Worm (Caenorhabditis elegans): ENCODE results near the gene rom-3.

The rom-3 gene

ce11 chrIV:16921999-16922398 lies 48.3 kb downstream of the rom-3 start:
- no peak for TF ChIP-seq flt-1 (GFP tag; IDR thresholded peaks at IDR 0.05)
- no peak for TF ChIP-seq ets-7 (tag; optimal IDR thresholded peaks at IDR 0.05)
- no peak for TF ChIP-seq hmbx-1 (tag; optimal IDR thresholded peaks at IDR 0.05)
- TF ChIP-seq ceh-13 (GFP tag; optimal IDR thresholded peaks at IDR 0.05) = no peak
- no peak for TF ChIP-seq sea-1 (GFP tag; conservative IDR thresholded peaks at IDR 0.05)
- no peak for TF ChIP-seq B0310.2 (tag; optimal IDR thresholded peaks at IDR 0.05)
- TF ChIP-seq F13C5.2 (tag; optimal IDR thresholded peaks at IDR 0.05) = no peak
- no peak for TF ChIP-seq scrt-1 (GFP tag; IDR thresholded peaks at IDR 0.05)

- TF ChIP-seq ceh-13 (GFP tag; optimal IDR thresholded peaks at IDR 0.05) (no peak), tbx-37 (GFP tag; conservative IDR thresholded peaks at IDR 0.05) (no peak), hmbx-1 (tag; optimal IDR thresholded peaks at IDR 0.05) (no peak), ceh-36 (tag; optimal IDR thresholded peaks at IDR 0.05) (no peak), B0310.2 (tag; optimal IDR thresholded peaks at IDR 0.05) (no peak), ama-1 (optimal IDR thresholded peaks at IDR 0.05) (no peak), aly-1 (tag; optimal IDR thresholded peaks at IDR 0.05) (no peak), F13C5.2 (tag; optimal IDR thresholded peaks at IDR 0.05) (no peak), sea-1 (GFP tag; conservative IDR thresholded peaks at IDR 0.05) (no peak), pes-1 (GFP tag; IDR thresholded peaks at IDR 0.05) (no peak), flt-1 (GFP tag; IDR thresholded peaks at IDR 0.05) (no peak), tbx-11 (GFP tag; IDR thresholded peaks at IDR 0.05) (no peak), ets-7 (tag; optimal IDR thresholded peaks at IDR 0.05) (no peak), hmg-4 (GFP tag; optimal IDR thresholded peaks at IDR 0.05) (no peak), scrt-1 (GFP tag; IDR thresholded peaks at IDR 0.05) (no peak), tra-4 (tag; optimal IDR thresholded peaks at IDR 0.05) (no peak), hnd-1 (tag; optimal IDR thresholded peaks at IDR 0.05) (no peak)
These were observed 50.2 kb downstream of the rom-3 start, which contains the start of gene nep-23 for ce11 chrIV:16920041-16920440. TSS of gene nep-23 (plus strand) at chrIV:16920341.

- TF ChIP-seq F13C5.2 (tag; optimal IDR thresholded peaks at IDR 0.05) (no peak), scrt-1 (GFP tag; IDR thresholded peaks at IDR 0.05) (no peak), ceh-36 (tag; optimal IDR thresholded peaks at IDR 0.05) (no peak), ets-7 (tag; optimal IDR thresholded peaks at IDR 0.05) (no peak), tbx-37 (GFP tag; conservative IDR thresholded peaks at IDR 0.05) (no peak), ama-1 (optimal IDR thresholded peaks at IDR 0.05) (no peak), ceh-13 (GFP tag; optimal IDR thresholded peaks at IDR 0.05) (no peak), tra-4 (tag; optimal IDR thresholded peaks at IDR 0.05) (no peak), hnd-1 (tag; optimal IDR thresholded peaks at IDR 0.05) (no peak), tbx-11 (GFP tag; IDR thresholded peaks at IDR 0.05) (no peak), hmg-4 (GFP tag; optimal IDR thresholded peaks at IDR 0.05) (no peak), aly-1 (tag; optimal IDR thresholded peaks at IDR 0.05) (no peak), sea-1 (GFP tag; conservative IDR thresholded peaks at IDR 0.05) (no peak), hmbx-1 (tag; optimal IDR thresholded peaks at IDR 0.05) (no peak), flt-1 (GFP tag; IDR thresholded peaks at IDR 0.05) (no peak), B0310.2 (tag; optimal IDR thresholded peaks at IDR 0.05) (no peak)
These were observed 51.0 kb downstream of the rom-3 start, which contains the start of the genes Y116A8C.470 and Y116A8C.463 for ce11 chrIV:16919212-16919775. TSS of gene Y116A8C.470 (minus strand) at chrIV:16919312. TSS of gene Y116A8C.463 (plus strand) at chrIV:16919725.

- TF ChIP-seq tra-4 (tag; optimal IDR thresholded peaks at IDR 0.05) (no peak), scrt-1 (GFP tag; IDR thresholded peaks at IDR 0.05) (no peak), ets-7 (tag; optimal IDR thresholded peaks at IDR 0.05) (no peak), aly-1 (tag; optimal IDR thresholded peaks at IDR 0.05) (no peak), pes-1 (GFP tag; IDR thresholded peaks at IDR 0.05) (no peak), hmbx-1 (tag; optimal IDR thresholded peaks at IDR 0.05) (no peak), hnd-1 (tag; optimal IDR thresholded peaks at IDR 0.05) (no peak), tbx-37 (GFP tag; conservative IDR thresholded peaks at IDR 0.05) (no peak), flt-1 (GFP tag; IDR thresholded peaks at IDR 0.05) (no peak), ceh-36 (tag; optimal IDR thresholded peaks at IDR 0.05) (no peak), B0310.2 (tag; optimal IDR thresholded peaks at IDR 0.05) (no peak), tbx-11 (GFP tag; IDR thresholded peaks at IDR 0.05) (no peak), ceh-13 (GFP tag; optimal IDR thresholded peaks at IDR 0.05) (no peak), F13C5.2 (tag; optimal IDR thresholded peaks at IDR 0.05) (no peak), ama-1 (optimal IDR thresholded peaks at IDR 0.05) (no peak)
These were observed 52.4 kb downstream of the rom-3 start, which contains the start of the genes Y116A8C.469 and Y116A8C.468 for ce11 chrIV:16917831-16918429. TSS of gene Y116A8C.469 (minus strand) at chrIV:16917931. TSS of gene Y116A8C.468 (plus strand) at chrIV:16918379.

- TF ChIP-seq tbx-37 (GFP tag; conservative IDR thresholded peaks at IDR 0.05) (no peak), pes-1 (GFP tag; IDR thresholded peaks at IDR 0.05) (no peak), ceh-36 (tag; optimal IDR thresholded peaks at IDR 0.05) (no peak), tra-4 (tag; optimal IDR thresholded peaks at IDR 0.05) (no peak), scrt-1 (GFP tag; IDR thresholded peaks at IDR 0.05) (no peak), aly-1 (tag; optimal IDR thresholded peaks at IDR 0.05) (no peak), ceh-13 (GFP tag; optimal IDR thresholded peaks at IDR 0.05) (no peak), sea-1 (GFP tag; conservative IDR thresholded peaks at IDR 0.05) (no peak), F13C5.2 (tag; optimal IDR thresholded peaks at IDR 0.05) (no peak), ets-7 (tag; optimal IDR thresholded peaks at IDR 0.05) (no peak), B0310.2 (tag; optimal IDR thresholded peaks at IDR 0.05) (no peak), tbx-11 (GFP tag; IDR thresholded peaks at IDR 0.05) (no peak), ama-1 (optimal IDR thresholded peaks at IDR 0.05) (no peak), hmg-4 (GFP tag; optimal IDR thresholded peaks at IDR 0.05) (no peak), flt-1 (GFP tag; IDR thresholded peaks at IDR 0.05) (no peak)
These were observed 54.5 kb downstream of the rom-3 start, which contains the start of gene Y116A8C.3 for ce11 chrIV:16915751-16916150. TSS of gene Y116A8C.3 (plus strand) at chrIV:16916051.

Data from whole organism, early embryonic.